Worm (Caenorhabditis elegans): ENCODE results near the gene srz-54.

Gene srz-54

ce11 chrV:17008302-17008701 is 27.8 kb downstream of the srz-54 start, which contains the start of gene sri-69:
TSS of gene sri-69 (minus strand) at chrV:17008402.
- TF ChIP-seq pqm-1 (tag; optimal IDR thresholded peaks at IDR 0.05) (no peak), fkh-10 (GFP tag; optimal IDR thresholded peaks at IDR 0.05) (no peak), nfya-1 (tag; optimal IDR thresholded peaks at IDR 0.05; ENCODE audit: insufficient read depth) (no peak), lsy-12 (tag; optimal IDR thresholded peaks at IDR 0.05) (no peak), tbx-2 (tag; optimal IDR thresholded peaks at IDR 0.05) (no peak), egl-5 (tag; optimal IDR thresholded peaks at IDR 0.05) (no peak), daf-12 (tag; optimal IDR thresholded peaks at IDR 0.05) (no peak), R02D3.7 (tag; optimal IDR thresholded peaks at IDR 0.05) (no peak), mdl-1 (tag; optimal IDR thresholded peaks at IDR 0.05) (no peak), ceh-9 (tag; optimal IDR thresholded peaks at IDR 0.05) (no peak), pha-4 (tag; optimal IDR thresholded peaks at IDR 0.05) (no peak), nhr-11 (tag; optimal IDR thresholded peaks at IDR 0.05) (no peak), ztf-4 (tag; optimal IDR thresholded peaks at IDR 0.05) (no peak), unc-62 (GFP tag; optimal IDR thresholded peaks at IDR 0.05) (no peak), jun-1 (tag; optimal IDR thresholded peaks at IDR 0.05) (no peak), snpc-4 (tag; optimal IDR thresholded peaks at IDR 0.05) (no peak), nhr-67 (tag; optimal IDR thresholded peaks at IDR 0.05) (no peak)

DNA sequence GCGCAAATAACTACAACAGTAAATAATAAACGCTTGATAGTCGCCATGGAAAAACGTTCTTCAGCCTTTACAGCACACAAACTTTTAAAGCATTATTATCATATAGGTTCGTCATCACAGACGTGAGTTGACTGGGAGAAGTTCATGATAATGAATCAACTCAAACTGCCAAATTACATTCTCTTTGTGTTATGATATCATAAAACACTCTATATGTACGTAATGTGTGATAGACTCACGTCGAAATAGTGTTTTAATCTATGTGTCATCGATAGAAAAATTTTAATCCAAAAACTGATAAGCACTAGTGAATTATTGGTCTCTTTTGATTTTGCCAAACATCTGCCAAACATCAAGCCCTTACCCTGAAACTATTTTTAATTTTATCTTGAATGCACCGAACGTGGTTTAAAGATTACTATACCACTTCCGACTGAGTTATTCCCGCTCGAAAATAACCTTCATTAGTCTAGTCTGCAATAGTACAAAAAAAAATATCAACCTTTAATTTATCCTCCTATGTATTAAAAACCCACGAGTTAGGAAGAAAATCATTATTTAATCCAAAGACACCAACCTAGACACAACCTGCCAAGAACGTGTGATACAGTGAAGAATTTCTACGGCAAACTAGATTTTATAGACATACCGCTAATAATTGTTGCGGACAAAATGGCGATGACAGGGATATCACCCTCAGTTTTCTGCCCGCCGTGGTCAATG is 29.0 kb downstream of the srz-54 start, which contains the start of the genes clc-12 and clec-240:
TSS of gene clc-12 (minus strand) at position 47 of the 723 bp plus-strand sequence.
TSS of gene clec-240 (plus strand) at position 673 of the 723 bp plus-strand sequence.
- no peak for TF ChIP-seq unc-62 (GFP tag; optimal IDR thresholded peaks at IDR 0.05)
- TF ChIP-seq nhr-237 (tag; optimal IDR thresholded peaks at IDR 0.05): no peak
- no peak for TF ChIP-seq nhr-67 (tag; optimal IDR thresholded peaks at IDR 0.05)
- peak; percentile 77 for TF ChIP-seq pqm-1 (tag; optimal IDR thresholded peaks at IDR 0.05)
- peak; percentile 64 for TF ChIP-seq elt-2 (tag; optimal IDR thresholded peaks at IDR 0.05)

DNA sequence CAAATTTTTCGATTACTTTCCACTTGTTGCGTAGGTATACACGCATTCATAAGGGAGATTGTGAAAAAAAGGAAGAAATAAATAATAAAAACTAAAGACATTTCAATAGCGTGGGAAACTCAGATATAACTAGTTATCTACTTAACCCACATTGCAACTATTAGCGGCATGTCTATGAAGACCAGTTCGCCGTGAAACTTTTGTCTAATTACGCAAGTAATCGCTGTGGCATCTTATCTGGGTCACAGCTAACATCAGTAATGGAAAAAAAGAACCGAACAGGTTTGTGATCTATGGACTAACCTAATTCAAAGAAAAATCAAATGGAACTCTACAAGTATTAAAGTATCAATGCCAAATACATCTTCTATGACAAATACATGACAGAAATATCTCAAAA is 32.8 kb downstream of the srz-54 start, which contains the start of gene clec-241:
TSS of gene clec-241 (minus strand) at position 101 of the 400 bp plus-strand sequence.
- TF ChIP-seq ztf-4 (tag; optimal IDR thresholded peaks at IDR 0.05) (no peak), lin-39 (tag; optimal IDR thresholded peaks at IDR 0.05) (no peak), hmg-11 (tag; optimal IDR thresholded peaks at IDR 0.05) (no peak), lsy-12 (tag; optimal IDR thresholded peaks at IDR 0.05) (no peak), mml-1 (tag; optimal IDR thresholded peaks at IDR 0.05) (no peak), ztf-11 (tag; optimal IDR thresholded peaks at IDR 0.05) (no peak), eor-1 (tag; optimal IDR thresholded peaks at IDR 0.05) (no peak), snpc-4 (tag; optimal IDR thresholded peaks at IDR 0.05) (no peak), nhr-12 (tag; optimal IDR thresholded peaks at IDR 0.05) (no peak), elt-3 (tag; optimal IDR thresholded peaks at IDR 0.05) (no peak), nhr-76 (tag; optimal IDR thresholded peaks at IDR 0.05) (no peak), egl-5 (tag; optimal IDR thresholded peaks at IDR 0.05) (no peak), pha-4 (tag; optimal IDR thresholded peaks at IDR 0.05) (no peak)

ce11 chrV:17014050-17014449 is 33.6 kb downstream of the srz-54 start, which contains the start of gene clc-13:
TSS of gene clc-13 (plus strand) at chrV:17014408.
- TF ChIP-seq unc-62 (GFP tag; optimal IDR thresholded peaks at IDR 0.05) (no peak), elt-2 (tag; optimal IDR thresholded peaks at IDR 0.05) (peak; percentile 95), lin-15B (tag; optimal IDR thresholded peaks at IDR 0.05) (no peak), jun-1 (tag; optimal IDR thresholded peaks at IDR 0.05) (peak; percentile 4), pqm-1 (tag; optimal IDR thresholded peaks at IDR 0.05) (peak; percentile 74)

- TF ChIP-seq ceh-28 (tag; optimal IDR thresholded peaks at IDR 0.05) (no peak), ceh-9 (tag; optimal IDR thresholded peaks at IDR 0.05) (no peak)
Observed at ce11 chrV:17016787-17017186, 36.3 kb downstream of the srz-54 start, which contains the start of gene srh-97. TSS of gene srh-97 (plus strand) at chrV:17017087.

DNA sequence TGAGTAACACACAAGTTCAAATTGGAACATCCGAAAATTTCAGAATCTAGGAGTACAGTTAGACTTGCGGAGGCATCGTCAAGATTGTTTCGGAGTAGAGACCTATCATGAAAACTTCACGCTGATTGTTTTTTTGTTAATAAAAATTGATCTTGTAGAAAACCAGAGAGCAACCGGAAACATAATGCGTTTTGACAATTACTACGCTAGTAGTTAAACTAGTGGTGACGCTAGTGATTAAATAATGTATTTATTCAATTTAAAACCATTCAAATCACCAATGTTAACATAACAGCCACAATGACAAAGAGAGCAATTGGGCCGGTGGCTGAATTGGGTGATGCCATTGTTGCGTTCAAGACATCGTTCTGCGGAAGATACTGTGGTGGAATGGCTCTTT is 39.2 kb downstream of the srz-54 start, which contains the start of gene F49H6.17:
TSS of gene F49H6.17 (plus strand) at position 301 of the 400 bp plus-strand sequence.
- TF ChIP-seq lin-15B (tag; optimal IDR thresholded peaks at IDR 0.05) (no peak), nhr-23 (tag; optimal IDR thresholded peaks at IDR 0.05) (no peak), hmg-11 (tag; optimal IDR thresholded peaks at IDR 0.05) (no peak), fkh-10 (GFP tag; optimal IDR thresholded peaks at IDR 0.05) (no peak), nhr-77 (tag; optimal IDR thresholded peaks at IDR 0.05) (no peak), pqm-1 (tag; optimal IDR thresholded peaks at IDR 0.05) (no peak), snpc-4 (tag; optimal IDR thresholded peaks at IDR 0.05) (no peak), mml-1 (tag; optimal IDR thresholded peaks at IDR 0.05) (no peak), ztf-11 (tag; optimal IDR thresholded peaks at IDR 0.05) (no peak), zag-1 (tag; optimal IDR thresholded peaks at IDR 0.05) (no peak), nhr-76 (tag; optimal IDR thresholded peaks at IDR 0.05) (no peak), nhr-67 (tag; optimal IDR thresholded peaks at IDR 0.05) (no peak), elt-3 (tag; optimal IDR thresholded peaks at IDR 0.05) (no peak), ceh-28 (tag; optimal IDR thresholded peaks at IDR 0.05) (no peak), ztf-4 (tag; optimal IDR thresholded peaks at IDR 0.05) (no peak)
